Worm (Caenorhabditis elegans): ENCODE data around the gene ndub-5.

The ndub-5 gene

ce11 chrII:5698869-5699268, 7.7 kb upstream of the ndub-5 start, which contains the start of the genes C25H3.10 and C25H3.1:
C25H3.10 (minus strand) TSS chrII:5698969.
C25H3.1 (plus strand) TSS chrII:5699071.
- TF ChIP-seq snpc-4 (tag; optimal IDR thresholded peaks at IDR 0.05) = peak; percentile 6
- no peak for TF ChIP-seq unc-62 (GFP tag; optimal IDR thresholded peaks at IDR 0.05)

ce11 chrII:5698254-5698653, 7.1 kb upstream of the ndub-5 start:
- TF ChIP-seq nhr-21 (tag; optimal IDR thresholded peaks at IDR 0.05) (peak; percentile 35), nhr-77 (tag; optimal IDR thresholded peaks at IDR 0.05) (no peak), nhr-129 (tag; optimal IDR thresholded peaks at IDR 0.05) (peak; percentile 86), ZK546.5 (tag; optimal IDR thresholded peaks at IDR 0.05) (no peak), ceh-82 (tag; optimal IDR thresholded peaks at IDR 0.05) (no peak), dmd-4 (tag; optimal IDR thresholded peaks at IDR 0.05) (no peak), ceh-16 (tag; optimal IDR thresholded peaks at IDR 0.05) (no peak), sem-4 (tag; optimal IDR thresholded peaks at IDR 0.05) (no peak), ama-1 (optimal IDR thresholded peaks at IDR 0.05) (no peak), lin-11 (tag; optimal IDR thresholded peaks at IDR 0.05) (no peak), nhr-6 (tag; optimal IDR thresholded peaks at IDR 0.05) (no peak), mab-5 (tag; optimal IDR thresholded peaks at IDR 0.05) (no peak), ztf-1 (GFP tag; conservative IDR thresholded peaks at IDR 0.05) (no peak), Y55F3AM.14 (GFP tag; optimal IDR thresholded peaks at IDR 0.05) (no peak), fos-1 (tag; optimal IDR thresholded peaks at IDR 0.05) (peak; percentile 32), skn-1 (tag; optimal IDR thresholded peaks at IDR 0.05) (no peak), nhr-10 (tag; optimal IDR thresholded peaks at IDR 0.05) (no peak), lin-39 (tag; optimal IDR thresholded peaks at IDR 0.05) (no peak), ztf-11 (tag; optimal IDR thresholded peaks at IDR 0.05) (no peak), lsy-2 (tag; optimal IDR thresholded peaks at IDR 0.05) (peak in 1 of 2 experiments; percentile 44), nhr-23 (tag; optimal IDR thresholded peaks at IDR 0.05) (no peak), egl-27 (tag; optimal IDR thresholded peaks at IDR 0.05) (no peak), F13H6.1 (tag; optimal IDR thresholded peaks at IDR 0.05) (peak; percentile 10), nhr-237 (tag; optimal IDR thresholded peaks at IDR 0.05) (no peak), unc-62 (GFP tag; optimal IDR thresholded peaks at IDR 0.05) (no peak), nhr-12 (tag; optimal IDR thresholded peaks at IDR 0.05) (no peak), aly-2 (tag; optimal IDR thresholded peaks at IDR 0.05) (no peak), zag-1 (tag; optimal IDR thresholded peaks at IDR 0.05) (no peak), mdl-1 (tag; optimal IDR thresholded peaks at IDR 0.05) (no peak), blmp-1 (tag; optimal IDR thresholded peaks at IDR 0.05; ENCODE audit: insufficient read depth) (no peak), nhr-11 (tag; optimal IDR thresholded peaks at IDR 0.05) (no peak), ztf-4 (tag; optimal IDR thresholded peaks at IDR 0.05) (peak; percentile 34), C34F6.9 (tag; optimal IDR thresholded peaks at IDR 0.05) (peak; percentile 43), mbf-1 (tag; optimal IDR thresholded peaks at IDR 0.05) (no peak), gmeb-1 (tag; optimal IDR thresholded peaks at IDR 0.05) (peak; percentile 60), alr-1 (tag; optimal IDR thresholded peaks at IDR 0.05) (no peak), R02D3.7 (tag; optimal IDR thresholded peaks at IDR 0.05) (no peak), peb-1 (tag; optimal IDR thresholded peaks at IDR 0.05) (no peak), elt-1 (tag; optimal IDR thresholded peaks at IDR 0.05) (no peak), sma-3 (GFP tag; optimal IDR thresholded peaks at IDR 0.05) (peak; percentile 27), lin-13 (GFP tag; optimal IDR thresholded peaks at IDR 0.05) (no peak), sma-9 (GFP tag; optimal IDR thresholded peaks at IDR 0.05) (peak; percentile 80), sma-9 (tag; optimal IDR thresholded peaks at IDR 0.05) (no peak), unc-55 (GFP tag; optimal IDR thresholded peaks at IDR 0.05) (no peak), nhr-25 (tag; optimal IDR thresholded peaks at IDR 0.05) (no peak), elt-3 (tag; optimal IDR thresholded peaks at IDR 0.05) (no peak), crh-2 (tag; optimal IDR thresholded peaks at IDR 0.05) (peak; percentile 49), snpc-4 (tag; optimal IDR thresholded peaks at IDR 0.05) (peak; percentile 59), unc-39 (tag; optimal IDR thresholded peaks at IDR 0.05) (no peak)

Measured in whole organism, L2 larva.